Worm (Caenorhabditis elegans): ENCODE measurements around the gene sdz-36.

ce11 chrIV:9655556-9655955, 35.2 kb upstream of the sdz-36 start:
- TF ChIP-seq daf-12 (tag; optimal IDR thresholded peaks at IDR 0.05), result no peak
- no peak for TF ChIP-seq mdl-1 (tag; optimal IDR thresholded peaks at IDR 0.05)
- no peak for TF ChIP-seq T26A8.4 (GFP tag; IDR thresholded peaks at IDR 0.05)
- TF ChIP-seq nhr-6 (tag; optimal IDR thresholded peaks at IDR 0.05), result no peak
- TF ChIP-seq snpc-4 (tag; optimal IDR thresholded peaks at IDR 0.05), result no peak
- TF ChIP-seq hif-1 (tag; optimal IDR thresholded peaks at IDR 0.05), result no peak
- no peak for TF ChIP-seq nhr-76 (tag; optimal IDR thresholded peaks at IDR 0.05)
- TF ChIP-seq mxl-2 (GFP tag; conservative IDR thresholded peaks at IDR 0.05), result no peak
- TF ChIP-seq lin-39 (tag; optimal IDR thresholded peaks at IDR 0.05), result no peak
- no peak for TF ChIP-seq lim-7 (GFP tag; IDR thresholded peaks at IDR 0.05)
- TF ChIP-seq mes-2 (tag; optimal IDR thresholded peaks at IDR 0.05; ENCODE audit: poor library complexity, severe bottlenecking), result no peak
- TF ChIP-seq duxl-1 (tag; optimal IDR thresholded peaks at IDR 0.05; ENCODE audit: poor library complexity), result no peak

Measured in whole organism, L4 larva.